Worm (Caenorhabditis elegans) whole organism, midembryonic: ENCODE measurements around the gene asp-8.

Experiments used
- flt-1 ChIP-seq: fragments of 200-800 bp; sonication (Bioruptor generic); IDR thresholded peaks from 2 replicates; pipeline ENCODE4 v1.3.6; 2022; ENCODE audit warnings: missing genetic modification characterization, missing compliant biosample characterization
- ref-1 ChIP-seq: fragments of 200-800 bp; sonication (Bioruptor generic); conservative IDR thresholded peaks from 2 replicates; pipeline ENCODE4 v1.3.6; 2022; ENCODE audit warnings: missing genetic modification reagents, missing genetic modification characterization, missing compliant biosample characterization
- tab-1 ChIP-seq: fragments of 200-800 bp; sonication (Bioruptor generic); IDR thresholded peaks from 2 replicates; pipeline ENCODE4 v1.3.6; 2022; ENCODE audit warnings: missing genetic modification characterization, missing compliant biosample characterization

- TF ChIP-seq flt-1: no peak
- no peak for TF ChIP-seq tab-1 (GFP tag; lab: Robert Waterston, UW)
- no peak for TF ChIP-seq ref-1 (GFP tag; lab: Robert Waterston, UW)
These were observed 3.0 kb upstream of the asp-8 start, which contains the start of gene irld-12 for ce11 chrV:3021306-3021705.
